Worm (Caenorhabditis elegans) whole organism, L3 larva: ENCODE measurements around the gene lido-15.

Experiments used
- ZK546.5 ChIP-seq: sonication (generic microtip); optimal IDR thresholded peaks from 2 replicates; lab custom pipeline; 2017; ENCODE audit warnings: missing biosample characterization, missing genetic modification characterization
- aly-2 ChIP-seq: fragments of 150-350 bp; optimal IDR thresholded peaks from 2 replicates; lab custom pipeline; 2014; ENCODE audit warnings: missing biosample characterization, missing genetic modification characterization
- ama-1 ChIP-seq: fragments of 150-350 bp; optimal IDR thresholded peaks from 2 replicates; lab custom pipeline; 2018
- ceh-16 ChIP-seq: sonication (generic microtip); optimal IDR thresholded peaks from 2 replicates; lab custom pipeline; 2017; ENCODE audit warnings: missing biosample characterization, missing genetic modification characterization
- ceh-28 ChIP-seq: fragments of 150-350 bp; optimal IDR thresholded peaks from 2 replicates; lab custom pipeline; 2014; ENCODE audit warnings: missing biosample characterization, missing genetic modification reagents, missing genetic modification characterization
- ceh-82 ChIP-seq: fragments of 150-350 bp; optimal IDR thresholded peaks from 2 replicates; lab custom pipeline; 2014; ENCODE audit warnings: missing biosample characterization, missing genetic modification characterization
- ceh-9 ChIP-seq: sonication (generic microtip); optimal IDR thresholded peaks from 2 replicates; lab custom pipeline; 2018; ENCODE audit warnings: missing biosample characterization, missing genetic modification characterization
- egl-27 ChIP-seq: sonication (generic microtip); optimal IDR thresholded peaks from 4 replicates; lab custom pipeline; 2017; ENCODE audit warnings: missing biosample characterization, missing genetic modification reagents, missing genetic modification characterization
- egl-5 ChIP-seq: fragments of 150-350 bp; optimal IDR thresholded peaks from 2 replicates; lab custom pipeline; 2017; ENCODE audit warnings: missing biosample characterization, missing genetic modification reagents, missing genetic modification characterization, inconsistent platforms
- elt-2 ChIP-seq: sonication (generic microtip); optimal IDR thresholded peaks from 2 replicates; lab custom pipeline; 2016; ENCODE audit warnings: missing genetic modification reagents, mild to moderate bottlenecking, missing genetic modification characterization, missing compliant biosample characterization
- elt-3 ChIP-seq, 3 experiments: fragments of 150-350 bp in 1 of 3; sonication (generic microtip) in 2 of 3; optimal IDR thresholded peaks; 2 replicates in 2 of 3; 4 replicates in 1 of 3; lab custom pipeline; 2014 to 2017; ENCODE audit warnings: missing biosample characterization in 3 of 3, missing genetic modification characterization in 3 of 3
- eor-1 ChIP-seq, 2 experiments: fragments of 150-350 bp; optimal IDR thresholded peaks; 2 replicates each; lab custom pipeline; 2014 to 2018; ENCODE audit warnings: missing biosample characterization in 2 of 2, missing genetic modification characterization in 2 of 2
- fkh-10 ChIP-seq: sonication (generic microtip); optimal IDR thresholded peaks from 2 replicates; lab custom pipeline; 2017; ENCODE audit warnings: missing biosample characterization, missing genetic modification reagents, missing genetic modification characterization
- fos-1 ChIP-seq: fragments of 150-350 bp; optimal IDR thresholded peaks from 2 replicates; lab custom pipeline; 2014; ENCODE audit warnings: missing biosample characterization, missing genetic modification characterization
- jun-1 ChIP-seq: fragments of 150-350 bp; optimal IDR thresholded peaks from 2 replicates; lab custom pipeline; 2014; ENCODE audit warnings: missing biosample characterization, missing genetic modification reagents, missing genetic modification characterization
- lin-15B ChIP-seq: fragments of 150-350 bp; optimal IDR thresholded peaks from 2 replicates; lab custom pipeline; 2014; ENCODE audit warnings: missing biosample characterization, missing genetic modification characterization
- lsy-12 ChIP-seq: sonication (generic microtip); optimal IDR thresholded peaks from 2 replicates; lab custom pipeline; 2016; ENCODE audit warnings: mild to moderate bottlenecking, missing genetic modification characterization, missing compliant biosample characterization
- mdl-1 ChIP-seq: fragments of 150-350 bp; optimal IDR thresholded peaks from 2 replicates; lab custom pipeline; 2014; ENCODE audit warnings: missing biosample characterization, missing genetic modification characterization
- mml-1 ChIP-seq: fragments of 150-350 bp; sonication (generic microtip); optimal IDR thresholded peaks from 3 replicates; lab custom pipeline; 2014; ENCODE audit warnings: missing biosample characterization, missing genetic modification characterization
- nfya-1 ChIP-seq: sonication (generic microtip); optimal IDR thresholded peaks from 2 replicates; lab custom pipeline; 2017; ENCODE audit warnings: missing genetic modification characterization, mild to moderate bottlenecking, missing compliant biosample characterization, antibody characterized with exemption, moderate library complexity; ENCODE audit not compliant: insufficient read depth
- nhr-11 ChIP-seq: fragments of 150-350 bp; optimal IDR thresholded peaks from 2 replicates; lab custom pipeline; 2014; ENCODE audit warnings: missing biosample characterization, missing genetic modification characterization
- nhr-12 ChIP-seq: fragments of 150-350 bp; optimal IDR thresholded peaks from 2 replicates; lab custom pipeline; 2014; ENCODE audit warnings: missing biosample characterization, missing genetic modification characterization
- nhr-23 ChIP-seq: fragments of 150-350 bp; optimal IDR thresholded peaks from 2 replicates; lab custom pipeline; 2014; ENCODE audit warnings: missing biosample characterization, missing genetic modification reagents, missing genetic modification characterization
- nhr-237 ChIP-seq: fragments of 150-350 bp; optimal IDR thresholded peaks from 2 replicates; lab custom pipeline; 2014; ENCODE audit warnings: missing biosample characterization, missing genetic modification characterization
- nhr-25 ChIP-seq: sonication (generic microtip); optimal IDR thresholded peaks from 2 replicates; lab custom pipeline; 2017; ENCODE audit warnings: missing biosample characterization, missing genetic modification characterization
- nhr-43 ChIP-seq: sonication (generic microtip); optimal IDR thresholded peaks from 2 replicates; lab custom pipeline; 2016; ENCODE audit warnings: mild to moderate bottlenecking, missing genetic modification characterization, missing compliant biosample characterization; ENCODE audit not compliant: poor library complexity, severe bottlenecking
- nhr-67 ChIP-seq: fragments of 150-350 bp; optimal IDR thresholded peaks from 2 replicates; lab custom pipeline; 2014; ENCODE audit warnings: missing biosample characterization, missing genetic modification characterization
- pqm-1 ChIP-seq: fragments of 150-350 bp; optimal IDR thresholded peaks from 2 replicates; lab custom pipeline; 2017; ENCODE audit warnings: missing biosample characterization, missing genetic modification characterization, inconsistent platforms
- skn-1 ChIP-seq: fragments of 150-350 bp; optimal IDR thresholded peaks from 2 replicates; lab custom pipeline; 2014; ENCODE audit warnings: missing biosample characterization, missing genetic modification characterization
- tbx-2 ChIP-seq: sonication (generic microtip); optimal IDR thresholded peaks from 2 replicates; lab custom pipeline; 2016; ENCODE audit warnings: mild to moderate bottlenecking, missing genetic modification characterization, missing compliant biosample characterization
- unc-39 ChIP-seq: sonication (generic microtip); optimal IDR thresholded peaks from 4 replicates; lab custom pipeline; 2017; ENCODE audit warnings: missing biosample characterization, missing genetic modification characterization
- ztf-11 ChIP-seq: fragments of 150-350 bp; optimal IDR thresholded peaks from 2 replicates; lab custom pipeline; 2014; ENCODE audit warnings: missing biosample characterization, missing genetic modification characterization

The lido-15 gene

ce11 chrII:3835915-3836314, 23.8 kb downstream of the lido-15 start, which contains the start of gene oac-4:
Gene oac-4 (minus strand): TSS chrII:3836015.
- TF ChIP-seq tbx-2 (tag; lab: Kevin White, UChicago): no peak
- TF ChIP-seq eor-1 (tag; optimal IDR thresholded peaks at IDR 0.05; lab: Kevin White, UChicago): no peak
- TF ChIP-seq nhr-23 (tag; lab: Kevin White, UChicago): no peak

ce11 chrII:3839562-3839961, 27.5 kb downstream of the lido-15 start, which contains the start of gene C17A2.4:
Gene C17A2.4 (plus strand): TSS chrII:3839862.
- no peak for TF ChIP-seq pqm-1 (tag; lab: Kevin White, UChicago)
- no peak for TF ChIP-seq ceh-9 (tag; lab: Kevin White, UChicago)
- TF ChIP-seq aly-2 (tag; lab: Kevin White, UChicago): no peak
- no peak for TF ChIP-seq ztf-11
- no peak for TF ChIP-seq nhr-237
- TF ChIP-seq nhr-23 (tag; lab: Kevin White, UChicago): no peak
- TF ChIP-seq elt-3 (tag; optimal IDR thresholded peaks at IDR 0.05; lab: Kevin White, UChicago): no peak
- no peak for TF ChIP-seq ceh-82 (tag; lab: Kevin White, UChicago)
- TF ChIP-seq unc-39 (tag; lab: Kevin White, UChicago): no peak
- TF ChIP-seq nhr-12: no peak
- no peak for TF ChIP-seq jun-1 (tag; lab: Kevin White, UChicago)
- TF ChIP-seq, all 47 proteins: peak for 0

ce11 chrII:3843305-3843704, 31.2 kb downstream of the lido-15 start, which contains the start of the genes C17A2.7 and C17A2.3:
Gene C17A2.7 (minus strand): TSS chrII:3843405.
Gene C17A2.3 (plus strand): TSS chrII:3843609.
- TF ChIP-seq lin-15B (tag; lab: Kevin White, UChicago) (no peak), elt-2 (no peak), nhr-11 (tag; lab: Kevin White, UChicago) (no peak), egl-5 (tag; lab: Kevin White, UChicago) (no peak), nfya-1 (tag; lab: Kevin White, UChicago) (no peak)
- TF ChIP-seq, all 47 proteins: peak for 0

- no peak for TF ChIP-seq mdl-1 (tag; lab: Kevin White, UChicago)
- TF ChIP-seq fkh-10 (GFP tag; lab: Kevin White, UChicago): no peak
- TF ChIP-seq lin-15B (tag; lab: Kevin White, UChicago): no peak
- TF ChIP-seq nhr-25 (tag; lab: Kevin White, UChicago): no peak
- no peak for TF ChIP-seq ceh-28 (tag; lab: Kevin White, UChicago)
- TF ChIP-seq nhr-67: no peak
- TF ChIP-seq ceh-16 (tag; lab: Kevin White, UChicago): no peak
- no peak for TF ChIP-seq egl-27 (tag; lab: Kevin White, UChicago)
- TF ChIP-seq skn-1 (tag; lab: Kevin White, UChicago): no peak
Measured at ce11 chrII:3846028-3846427, 33.9 kb downstream of the lido-15 start, which contains the start of gene C17A2.2. Gene C17A2.2 (plus strand): TSS chrII:3846328.

- no peak for TF ChIP-seq ceh-28 (tag; lab: Kevin White, UChicago)
- TF ChIP-seq ZK546.5: no peak
- no peak for TF ChIP-seq egl-5 (tag; lab: Kevin White, UChicago)
- no peak for TF ChIP-seq fkh-10 (GFP tag; lab: Kevin White, UChicago)
- TF ChIP-seq ztf-11: no peak
- TF ChIP-seq pqm-1 (tag; lab: Kevin White, UChicago): no peak
- TF ChIP-seq mml-1 (tag; lab: Kevin White, UChicago): no peak
- TF ChIP-seq lin-15B (tag; lab: Kevin White, UChicago): no peak
- no peak for TF ChIP-seq elt-2
- no peak for TF ChIP-seq unc-39 (tag; lab: Kevin White, UChicago)
- TF ChIP-seq tbx-2 (tag; lab: Kevin White, UChicago): no peak
- TF ChIP-seq, all 47 proteins: peak for 0
Measured at ce11 chrII:3850655-3851054, 38.6 kb downstream of the lido-15 start, which contains the start of gene nhr-72. Gene nhr-72 (minus strand): TSS chrII:3850755.

- no peak for TF ChIP-seq nhr-11 (tag; lab: Kevin White, UChicago)
- TF ChIP-seq lsy-12 (tag; lab: Kevin White, UChicago): no peak
- no peak for TF ChIP-seq ZK546.5
- no peak for TF ChIP-seq ama-1 (lab: Kevin White, UChicago)
- TF ChIP-seq jun-1 (tag; lab: Kevin White, UChicago): no peak
- no peak for TF ChIP-seq aly-2 (tag; lab: Kevin White, UChicago)
- no peak for TF ChIP-seq fos-1
- no peak for TF ChIP-seq unc-39 (tag; lab: Kevin White, UChicago)
- no peak for TF ChIP-seq ceh-82 (tag; lab: Kevin White, UChicago)
- no peak for TF ChIP-seq nhr-12
- no peak for TF ChIP-seq ztf-11
- TF ChIP-seq nhr-43 (tag; lab: Kevin White, UChicago): no peak
- TF ChIP-seq egl-5 (tag; lab: Kevin White, UChicago): no peak
- TF ChIP-seq egl-27 (tag; lab: Kevin White, UChicago): no peak
Measured at ce11 chrII:3852654-3853053, 40.6 kb downstream of the lido-15 start, which contains the start of gene nhr-257. Gene nhr-257 (plus strand): TSS chrII:3852954.
